Worm (Caenorhabditis elegans) whole organism, midembryonic: ENCODE measurements around the gene copz-1.

Experiments
- T22C8.4 ChIP-seq: fragments of 200-800 bp; sonication (Bioruptor generic); IDR thresholded peaks from 2 replicates; pipeline ENCODE4 v1.3.6; 2022; ENCODE audit warnings: missing genetic modification characterization, missing compliant biosample characterization
- cog-1 ChIP-seq: sonication (generic microtip); optimal IDR thresholded peaks from 2 replicates; lab custom pipeline; 2016; ENCODE audit warnings: missing genetic modification characterization, missing compliant biosample characterization
- flt-1 ChIP-seq: fragments of 200-800 bp; sonication (Bioruptor generic); IDR thresholded peaks from 2 replicates; pipeline ENCODE4 v1.3.6; 2022; ENCODE audit warnings: missing genetic modification characterization, missing compliant biosample characterization
- klf-2 ChIP-seq: fragments of 200-800 bp; sonication (Bioruptor generic); conservative IDR thresholded peaks from 2 replicates; pipeline ENCODE4 v1.3.6; 2022; ENCODE audit warnings: missing genetic modification reagents, missing genetic modification characterization, missing compliant biosample characterization
- med-1 ChIP-seq: sonication (generic microtip); optimal IDR thresholded peaks from 2 replicates; lab custom pipeline; 2017; ENCODE audit warnings: missing genetic modification characterization, mild to moderate bottlenecking, missing compliant biosample characterization, antibody characterized with exemption, missing genetic modification reagents; ENCODE audit not compliant: insufficient read depth
- ref-1 ChIP-seq: fragments of 200-800 bp; sonication (Bioruptor generic); conservative IDR thresholded peaks from 2 replicates; pipeline ENCODE4 v1.3.6; 2022; ENCODE audit warnings: missing genetic modification reagents, missing genetic modification characterization, missing compliant biosample characterization
- tab-1 ChIP-seq: fragments of 200-800 bp; sonication (Bioruptor generic); IDR thresholded peaks from 2 replicates; pipeline ENCODE4 v1.3.6; 2022; ENCODE audit warnings: missing genetic modification characterization, missing compliant biosample characterization
- ztf-23 ChIP-seq: fragments of 200-800 bp; sonication (Bioruptor generic); IDR thresholded peaks from 2 replicates; pipeline ENCODE4 v1.3.6; 2022; ENCODE audit warnings: missing genetic modification reagents, missing genetic modification characterization, missing compliant biosample characterization

DNA sequence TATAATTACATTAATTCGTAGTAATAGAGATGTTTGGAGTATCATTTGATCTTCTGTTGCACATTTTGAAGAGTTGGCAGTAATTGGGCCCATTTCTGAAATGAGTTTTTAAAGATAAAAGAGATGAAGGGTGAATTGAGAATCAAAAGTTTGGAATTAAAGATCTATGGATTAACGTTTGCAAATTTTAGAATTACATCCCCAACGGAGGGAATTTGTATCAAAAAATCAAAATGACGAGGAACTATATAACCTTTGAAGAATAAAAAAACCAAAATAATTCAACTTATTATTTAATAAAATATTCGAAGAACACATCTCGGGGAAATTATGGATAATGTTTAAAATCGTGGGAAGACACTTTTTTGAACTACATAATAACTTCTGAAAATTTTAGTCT, 22.3 kb downstream of the copz-1 start, which contains the start of gene sra-10:
- TF ChIP-seq T22C8.4 (GFP tag; lab: Robert Waterston, UW) (no peak), flt-1 (no peak), klf-2 (GFP tag; lab: Robert Waterston, UW) (no peak), cog-1 (tag; lab: Kevin White, UChicago) (no peak), ref-1 (GFP tag; lab: Robert Waterston, UW) (no peak), tab-1 (GFP tag; lab: Robert Waterston, UW) (no peak), med-1 (GFP tag; lab: Kevin White, UChicago) (no peak), ztf-23 (GFP tag; lab: Robert Waterston, UW) (no peak)
